Fruit fly (Drosophila melanogaster) whole organism, embryonic: Measurements from ENCODE around the gene spas.
A peak's percentile ranks its signal among the peaks of the same experiment; 100 is the strongest.

ENCODE experiments used
- Atf3 ChIP-seq: fragments of 200-800 bp; sonication (Bioruptor generic); optimal IDR thresholded peaks from 3 replicates; lab custom pipeline; 2016; ENCODE audit warnings: missing biosample characterization, missing genetic modification characterization
- CG10267 ChIP-seq: fragments of 200-800 bp; sonication (Bioruptor generic); optimal IDR thresholded peaks from 2 replicates; lab custom pipeline; 2018; ENCODE audit warnings: missing biosample characterization, mild to moderate bottlenecking, missing genetic modification characterization, moderate library complexity
- CG12744 ChIP-seq: fragments of 200-800 bp; sonication (Bioruptor generic); optimal IDR thresholded peaks from 2 replicates; lab custom pipeline; 2016; ENCODE audit warnings: missing biosample characterization, missing genetic modification characterization
- CG12769 ChIP-seq: fragments of 200-800 bp; sonication (Bioruptor generic); optimal IDR thresholded peaks from 2 replicates; lab custom pipeline; 2019; ENCODE audit warnings: missing biosample characterization, mild to moderate bottlenecking, missing genetic modification characterization, moderate library complexity
- CG13894 ChIP-seq: fragments of 200-800 bp; sonication (Bioruptor generic); optimal IDR thresholded peaks from 3 replicates; lab custom pipeline; 2018; ENCODE audit warnings: missing biosample characterization, mild to moderate bottlenecking, missing genetic modification characterization, moderate library complexity
- CG15011 ChIP-seq: fragments of 200-800 bp; sonication (Bioruptor generic); optimal IDR thresholded peaks from 3 replicates; lab custom pipeline; 2018; ENCODE audit warnings: missing biosample characterization, mild to moderate bottlenecking, missing genetic modification characterization
- CG1603 ChIP-seq: fragments of 200-800 bp; sonication (Bioruptor generic); optimal IDR thresholded peaks from 2 replicates; lab custom pipeline; 2019; ENCODE audit warnings: missing biosample characterization, mild to moderate bottlenecking, missing genetic modification characterization, moderate library complexity
- CG16779 ChIP-seq: fragments of 200-800 bp; sonication (Bioruptor generic); IDR thresholded peaks from 2 replicates; pipeline ENCODE4 v1.3.6; 2022; ENCODE audit warnings: missing biosample characterization, missing genetic modification characterization
- CG17186 ChIP-seq: fragments of 200-800 bp; sonication (Bioruptor generic); optimal IDR thresholded peaks from 3 replicates; lab custom pipeline; 2017; ENCODE audit warnings: missing biosample characterization, missing genetic modification reagents, missing genetic modification characterization
- CG17359 ChIP-seq: fragments of 200-800 bp; sonication (Bioruptor generic); optimal IDR thresholded peaks from 3 replicates; lab custom pipeline; 2018; ENCODE audit warnings: missing biosample characterization, mild to moderate bottlenecking, missing genetic modification characterization, moderate library complexity
- CG2875 ChIP-seq: fragments of 200-800 bp; sonication (Bioruptor generic); optimal IDR thresholded peaks from 2 replicates; lab custom pipeline; 2017; ENCODE audit warnings: missing biosample characterization, mild to moderate bottlenecking, missing genetic modification characterization, missing genetic modification reagents
- CG30431 ChIP-seq: fragments of 200-800 bp; sonication (Bioruptor generic); optimal IDR thresholded peaks from 2 replicates; lab custom pipeline; 2017; ENCODE audit warnings: missing biosample characterization, missing genetic modification characterization
- CG31365 ChIP-seq: fragments of 200-800 bp; sonication (Bioruptor generic); optimal IDR thresholded peaks from 2 replicates; lab custom pipeline; 2018; ENCODE audit warnings: missing biosample characterization, mild to moderate bottlenecking, missing genetic modification characterization
- CG34422 ChIP-seq: fragments of 200-800 bp; sonication (Bioruptor generic); IDR thresholded peaks from 3 replicates; pipeline ENCODE4 v1.3.6; 2022; ENCODE audit warnings: missing biosample characterization, missing genetic modification characterization
- CG4617 ChIP-seq: fragments of 200-800 bp; sonication (Bioruptor generic); optimal IDR thresholded peaks from 3 replicates; lab custom pipeline; 2016; ENCODE audit warnings: missing biosample characterization, missing genetic modification characterization, borderline replicate concordance
- CG6683 ChIP-seq: fragments of 200-800 bp; sonication (Bioruptor generic); optimal IDR thresholded peaks from 2 replicates; lab custom pipeline; 2017; ENCODE audit warnings: missing biosample characterization, mild to moderate bottlenecking, missing genetic modification characterization, missing genetic modification reagents
- CG7786 ChIP-seq: fragments of 200-800 bp; sonication (Bioruptor generic); optimal IDR thresholded peaks from 2 replicates; lab custom pipeline; 2016; ENCODE audit warnings: missing biosample characterization, missing genetic modification characterization
- CG9797 ChIP-seq: fragments of 200-800 bp; sonication (Bioruptor generic); optimal IDR thresholded peaks from 3 replicates; lab custom pipeline; 2018; ENCODE audit warnings: missing biosample characterization, mild to moderate bottlenecking, missing genetic modification characterization
- CHES-1-like ChIP-seq: fragments of 200-800 bp; sonication (Bioruptor generic); optimal IDR thresholded peaks from 2 replicates; lab custom pipeline; 2016; ENCODE audit warnings: missing biosample characterization, missing genetic modification characterization
- CTCF ChIP-seq: fragments of 200-800 bp; sonication (Bioruptor generic); optimal IDR thresholded peaks from 2 replicates; lab custom pipeline; 2017; ENCODE audit warnings: missing biosample characterization, mild to moderate bottlenecking, missing genetic modification characterization, moderate library complexity
- D19A ChIP-seq: fragments of 200-800 bp; optimal IDR thresholded peaks from 3 replicates; lab custom pipeline; 2019; ENCODE audit warnings: missing biosample characterization, mild to moderate bottlenecking, missing genetic modification characterization, moderate library complexity
- Dref ChIP-seq: fragments of 200-800 bp; sonication (Bioruptor generic); IDR thresholded peaks from 2 replicates; pipeline ENCODE4 v1.3.6; 2022; ENCODE audit warnings: missing biosample characterization, missing genetic modification characterization
- E2f2 ChIP-seq: fragments of 200-800 bp; sonication (Bioruptor generic); IDR thresholded peaks from 2 replicates; pipeline ENCODE4 v1.3.6; 2022; ENCODE audit warnings: missing biosample characterization, missing genetic modification characterization
- Elba2 ChIP-seq: fragments of 200-800 bp; sonication (Bioruptor generic); optimal IDR thresholded peaks from 3 replicates; lab custom pipeline; 2016; ENCODE audit warnings: missing biosample characterization, missing genetic modification characterization
- Ets97D ChIP-seq: fragments of 200-800 bp; sonication (Bioruptor generic); optimal IDR thresholded peaks from 3 replicates; lab custom pipeline; 2016; ENCODE audit warnings: missing biosample characterization, missing genetic modification characterization
- Hey ChIP-seq: fragments of 200-800 bp; sonication (Bioruptor generic); optimal IDR thresholded peaks from 3 replicates; lab custom pipeline; 2018; ENCODE audit warnings: missing biosample characterization, mild to moderate bottlenecking, missing genetic modification characterization
- Hr78 ChIP-seq, 2 experiments: fragments of 200-800 bp in 1 of 2; fragments of >200 bp in 1 of 2; sonication (Bioruptor generic) in 1 of 2; optimal IDR thresholded peaks; 2 replicates each; lab custom pipeline; 2017 to 2019; ENCODE audit warnings: missing biosample characterization in 2 of 2, missing genetic modification characterization in 2 of 2, mild to moderate bottlenecking in 1 of 2, moderate library complexity in 1 of 2
- MTF-1 ChIP-seq: fragments of 200-800 bp; sonication (Bioruptor generic); optimal IDR thresholded peaks from 2 replicates; lab custom pipeline; 2018; ENCODE audit warnings: missing biosample characterization, mild to moderate bottlenecking, missing genetic modification characterization, borderline replicate concordance
- Med ChIP-seq: fragments of 200-800 bp; sonication (Bioruptor generic); peaks from one replicate; lab custom pipeline; 2016; ENCODE audit warnings: missing biosample characterization, missing genetic modification characterization, mild to moderate bottlenecking, inconsistent platforms, moderate library complexity
- Myb ChIP-seq: fragments of 200-800 bp; sonication (Bioruptor generic); optimal IDR thresholded peaks from 2 replicates; lab custom pipeline; 2016; ENCODE audit warnings: missing biosample characterization, missing genetic modification characterization
- Sry-δ ChIP-seq: fragments of 200-800 bp; sonication (Bioruptor generic); optimal IDR thresholded peaks from 2 replicates; lab custom pipeline; 2016; ENCODE audit warnings: missing biosample characterization, missing genetic modification characterization
- Vsx1 ChIP-seq: fragments of 200-800 bp; sonication (Bioruptor generic); optimal IDR thresholded peaks from 2 replicates; lab custom pipeline; 2017; ENCODE audit warnings: missing biosample characterization, mild to moderate bottlenecking, missing genetic modification characterization, missing genetic modification reagents
- aop ChIP-seq: fragments of 200-800 bp; sonication (Bioruptor generic); IDR thresholded peaks from 2 replicates; pipeline ENCODE4 v1.3.6; 2022; ENCODE audit warnings: missing biosample characterization, missing genetic modification characterization
- crp ChIP-seq, 2 experiments: fragments of 200-800 bp; sonication (Bioruptor generic); optimal IDR thresholded peaks; 2 replicates in 1 of 2; 3 replicates in 1 of 2; lab custom pipeline; 2017; ENCODE audit warnings: missing biosample characterization in 2 of 2, missing genetic modification characterization in 2 of 2, mild to moderate bottlenecking in 1 of 2, moderate library complexity in 1 of 2
- gfzf ChIP-seq: fragments of 200-800 bp; sonication (Bioruptor generic); optimal IDR thresholded peaks from 2 replicates; lab custom pipeline; 2016; ENCODE audit warnings: missing biosample characterization, mild to moderate bottlenecking, missing genetic modification characterization, moderate library complexity
- grn ChIP-seq: fragments of 200-800 bp; sonication (Bioruptor generic); optimal IDR thresholded peaks from 3 replicates; lab custom pipeline; 2017; ENCODE audit warnings: missing biosample characterization, missing genetic modification characterization
- insv ChIP-seq, 2 experiments: fragments of 200-800 bp; sonication (Bioruptor generic); optimal IDR thresholded peaks; 3 replicates each; lab custom pipeline; 2016 to 2018; ENCODE audit warnings: missing biosample characterization in 2 of 2, missing genetic modification characterization in 2 of 2
- jigr1 ChIP-seq: fragments of 200-800 bp; sonication (Bioruptor generic); IDR thresholded peaks from 3 replicates; pipeline ENCODE4 v1.3.6; 2022; ENCODE audit warnings: missing biosample characterization, missing genetic modification characterization
- jumu ChIP-seq: fragments of 200-800 bp; sonication (Bioruptor generic); optimal IDR thresholded peaks from 3 replicates; lab custom pipeline; 2016; ENCODE audit warnings: missing biosample characterization, missing genetic modification characterization
- kni ChIP-seq: fragments of 200-800 bp; sonication (Bioruptor generic); optimal IDR thresholded peaks from 3 replicates; lab custom pipeline; 2017; ENCODE audit warnings: mild to moderate bottlenecking, missing biosample characterization, missing genetic modification reagents, missing genetic modification characterization
- maf-S ChIP-seq: fragments of 200-800 bp; sonication (Bioruptor generic); optimal IDR thresholded peaks from 2 replicates; lab custom pipeline; 2016; ENCODE audit warnings: missing biosample characterization, missing genetic modification characterization
- onecut ChIP-seq: fragments of 200-800 bp; sonication (Bioruptor generic); IDR thresholded peaks from 2 replicates; pipeline ENCODE4 v1.3.6; 2022; ENCODE audit warnings: missing biosample characterization, missing genetic modification characterization
- otp ChIP-seq: fragments of 200-800 bp; sonication (Bioruptor generic); IDR thresholded peaks from 3 replicates; pipeline ENCODE4, ENCODE4 v1.3.6; 2022; ENCODE audit warnings: missing biosample characterization, missing genetic modification characterization
- pb ChIP-seq: fragments of 200-800 bp; sonication (Bioruptor generic); optimal IDR thresholded peaks from 3 replicates; lab custom pipeline; 2016; ENCODE audit warnings: missing biosample characterization, missing genetic modification characterization
- pzg ChIP-seq: fragments of 200-800 bp; sonication (Bioruptor generic); optimal IDR thresholded peaks from 3 replicates; lab custom pipeline; 2018; ENCODE audit warnings: missing biosample characterization, mild to moderate bottlenecking, missing genetic modification characterization, moderate library complexity
- run ChIP-seq: fragments of 200-800 bp; sonication (Bioruptor generic); optimal IDR thresholded peaks from 3 replicates; lab custom pipeline; 2018; ENCODE audit warnings: missing biosample characterization, mild to moderate bottlenecking, missing genetic modification characterization
- sd ChIP-seq: fragments of 200-800 bp; sonication (Bioruptor generic); optimal IDR thresholded peaks from 3 replicates; lab custom pipeline; 2018; ENCODE audit warnings: missing biosample characterization, mild to moderate bottlenecking, missing genetic modification characterization, moderate library complexity
- shn ChIP-seq: fragments of 200-800 bp; sonication (Bioruptor generic); optimal IDR thresholded peaks from 3 replicates; lab custom pipeline; 2016; ENCODE audit warnings: missing biosample characterization, missing genetic modification characterization
- stc ChIP-seq: fragments of 200-800 bp; sonication (Bioruptor generic); IDR thresholded peaks from 2 replicates; pipeline ENCODE4 v1.3.6; 2022; ENCODE audit warnings: missing biosample characterization, missing genetic modification characterization
- stwl ChIP-seq: fragments of 200-800 bp; sonication (Bioruptor generic); optimal IDR thresholded peaks from 3 replicates; lab custom pipeline; 2018; ENCODE audit warnings: missing biosample characterization, mild to moderate bottlenecking, missing genetic modification characterization, moderate library complexity
- twi ChIP-seq: fragments of 200-800 bp; optimal IDR thresholded peaks from 2 replicates; lab custom pipeline; 2019; ENCODE audit warnings: missing biosample characterization, mild to moderate bottlenecking, missing genetic modification characterization, moderate library complexity

Gene spas

DNA sequence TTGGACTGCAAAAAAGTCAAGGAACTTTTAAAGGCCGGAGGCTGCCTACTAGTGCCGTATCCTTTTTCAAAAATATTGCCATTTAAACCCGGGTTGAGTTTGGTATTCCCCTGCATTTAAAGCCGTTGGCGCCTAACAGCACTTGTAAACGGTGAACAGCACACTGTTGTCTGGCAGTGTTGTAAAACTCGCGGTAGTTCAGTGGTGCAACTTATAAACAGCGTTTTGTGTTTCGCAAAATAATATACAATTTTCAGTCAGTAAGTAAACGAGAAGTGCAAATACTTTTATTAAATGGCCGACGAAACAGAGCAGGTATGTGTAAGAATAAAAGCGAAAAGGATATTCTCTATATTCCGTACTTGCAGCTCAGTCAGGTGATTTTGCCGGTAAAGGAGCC is 41.8 kb upstream of the spas start, which contains the start of gene LSm3 (continued):
- TF ChIP-seq MTF-1 (GFP tag; lab: Kevin White, UChicago) (no peak), CG4617 (GFP tag; lab: Kevin White, UChicago) (peak; percentile 32), CG10267 (tag; lab: Kevin White, UChicago) (peak; percentile 85), stwl (tag; lab: Kevin White, UChicago) (peak; percentile 47), gfzf (peak; percentile 9), Elba2 (GFP tag; lab: Kevin White, UChicago) (no peak), Med (GFP tag; lab: Kevin White, UChicago) (peak; percentile 73), CG17186 (GFP tag; lab: Kevin White, UChicago) (peak; percentile 99), Sry-δ (GFP tag; lab: Kevin White, UChicago) (peak; percentile 17), Dref (peak; percentile 34; the same call in 1 of the 2 replicates), CTCF (GFP tag; lab: Kevin White, UChicago) (peak; percentile 35), Ets97D (GFP tag; lab: Kevin White, UChicago) (peak; percentile 25), jigr1 (GFP tag; lab: Robert Waterston, UW) (no peak), CG1603 (tag; lab: Kevin White, UChicago) (peak; percentile 22), CG34422 (0 out of 3 replicates have a peak, but pooled peaks have one; percentile 25), otp (no peak), CG9797 (GFP tag; lab: Kevin White, UChicago) (peak; percentile 19), pzg (GFP tag; lab: Kevin White, UChicago) (peak; percentile 53), E2f2 (GFP tag; lab: Robert Waterston, UW) (peak; percentile 48), crp (GFP tag; optimal IDR thresholded peaks at IDR 0.05; lab: Kevin White, UChicago) (peak in 1 of 2 experiments; percentile 43), CHES-1-like (GFP tag; lab: Kevin White, UChicago) (no peak), CG6683 (GFP tag; lab: Kevin White, UChicago) (no peak)

DNA sequence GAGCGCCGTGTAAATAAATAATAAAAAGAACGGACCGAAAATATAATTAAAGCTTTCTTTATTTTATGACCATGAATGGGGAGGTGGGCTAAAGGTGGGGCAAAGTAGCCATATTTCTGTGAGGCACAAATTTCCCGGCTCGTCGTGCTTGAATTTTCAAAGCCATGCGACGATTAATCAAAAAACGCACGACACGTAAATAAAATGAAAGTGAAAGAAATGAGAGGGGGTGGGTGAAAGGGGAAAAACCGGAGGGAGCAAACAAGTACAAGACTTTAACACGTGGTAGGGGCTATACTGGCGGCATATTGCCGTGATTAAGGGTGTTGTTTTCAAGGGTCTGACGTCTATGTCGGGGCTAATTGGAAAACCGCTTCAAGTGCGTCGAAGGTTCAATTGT is 36.9 kb upstream of the spas start:
- TF ChIP-seq sd (peak; percentile 41), Hey (no peak), Hr78 (GFP tag; optimal IDR thresholded peaks at IDR 0.05; lab: Kevin White, UChicago) (peak in 1 of 2 experiments; percentile 10), pb (no peak), run (tag; lab: Kevin White, UChicago) (no peak), stc (GFP tag; lab: Robert Waterston, UW) (no peak), CG31365 (tag; lab: Kevin White, UChicago) (no peak), CG15011 (GFP tag; lab: Kevin White, UChicago) (no peak), twi (tag; lab: Kevin White, UChicago) (peak; percentile 72), aop (GFP tag; lab: Robert Waterston, UW) (no peak), CG16779 (GFP tag; lab: Robert Waterston, UW) (no peak), jumu (no peak), CG30431 (no peak), CG2875 (GFP tag; lab: Kevin White, UChicago) (no peak), insv (GFP tag; optimal IDR thresholded peaks at IDR 0.05; lab: Kevin White, UChicago) (peak in 1 of 2 experiments; percentile 46), maf-S (GFP tag; lab: Kevin White, UChicago) (no peak), kni (peak; percentile 47), CG12769 (peak; percentile 41), Vsx1 (GFP tag; lab: Kevin White, UChicago) (peak; percentile 29), Med (GFP tag; lab: Kevin White, UChicago) (peak; percentile 5), D19A (tag; lab: Kevin White, UChicago) (no peak), shn (no peak), Myb (GFP tag; lab: Kevin White, UChicago) (no peak), CG13894 (tag; lab: Kevin White, UChicago) (no peak), grn (no peak), CG7786 (GFP tag; lab: Kevin White, UChicago) (no peak), CG17359 (tag; lab: Kevin White, UChicago) (no peak), Atf3 (GFP tag; lab: Kevin White, UChicago) (no peak), onecut (GFP tag; lab: Robert Waterston, UW) (no peak), CG12744 (GFP tag; lab: Kevin White, UChicago) (no peak)
